Fruit fly (Drosophila melanogaster) whole organism, embryonic: ENCODE measurements around the gene Or65c.
A peak's percentile ranks its signal among the peaks of the same experiment; 100 is the strongest.

Experiments
- BEAF-32 ChIP-seq: fragments of 200-800 bp; sonication (Bioruptor generic); optimal IDR thresholded peaks from 3 replicates; lab custom pipeline; 2017; ENCODE audit warnings: missing biosample characterization, missing genetic modification characterization, mild to moderate bottlenecking, moderate library complexity, missing genetic modification reagents
- Bdp1 ChIP-seq: fragments of 200-800 bp; sonication (Bioruptor generic); optimal IDR thresholded peaks from 3 replicates; lab custom pipeline; 2016; ENCODE audit warnings: missing biosample characterization, missing genetic modification characterization
- CG10147 ChIP-seq: fragments of 200-800 bp; sonication (Bioruptor generic); optimal IDR thresholded peaks from 2 replicates; lab custom pipeline; 2019; ENCODE audit warnings: missing biosample characterization, mild to moderate bottlenecking, missing genetic modification characterization, moderate library complexity
- CG1233 ChIP-seq: fragments of 200-800 bp; sonication (Bioruptor generic); optimal IDR thresholded peaks from 4 replicates; lab custom pipeline; 2018; ENCODE audit warnings: missing biosample characterization, mild to moderate bottlenecking, missing genetic modification characterization
- CG14014 ChIP-seq: fragments of 200-800 bp; sonication (Bioruptor generic); IDR thresholded peaks from 2 replicates; pipeline ENCODE4 v1.3.6; 2022; ENCODE audit warnings: missing biosample characterization, missing genetic modification characterization
- CG1529 ChIP-seq: fragments of 200-800 bp; sonication (Bioruptor generic); optimal IDR thresholded peaks from 3 replicates; lab custom pipeline; 2018; ENCODE audit warnings: missing biosample characterization, missing genetic modification characterization
- CG1647 ChIP-seq: fragments of 200-800 bp; sonication (Bioruptor generic); optimal IDR thresholded peaks from 3 replicates; lab custom pipeline; 2016; ENCODE audit warnings: missing biosample characterization, missing genetic modification characterization
- CG17385 ChIP-seq: fragments of 200-800 bp; sonication (Bioruptor generic); optimal IDR thresholded peaks from 3 replicates; lab custom pipeline; 2018; ENCODE audit warnings: missing biosample characterization, mild to moderate bottlenecking, missing genetic modification characterization
- CG17612 ChIP-seq: fragments of 200-800 bp; sonication (Bioruptor generic); IDR thresholded peaks from 2 replicates; pipeline ENCODE4 v1.3.6; 2022; ENCODE audit warnings: missing biosample characterization, missing genetic modification characterization
- CG2199 ChIP-seq: fragments of 200-800 bp; sonication (Bioruptor generic); IDR thresholded peaks from 3 replicates; pipeline ENCODE4 v1.3.6; 2022; ENCODE audit warnings: missing biosample characterization, missing genetic modification characterization
- CG3838 ChIP-seq: fragments of 200-800 bp; sonication (Bioruptor generic); optimal IDR thresholded peaks from 3 replicates; lab custom pipeline; 2016; ENCODE audit warnings: missing biosample characterization, missing genetic modification characterization
- CG7745 ChIP-seq: fragments of 200-800 bp; sonication (Bioruptor generic); optimal IDR thresholded peaks from 2 replicates; lab custom pipeline; 2018; ENCODE audit warnings: missing biosample characterization, mild to moderate bottlenecking, missing genetic modification characterization, moderate library complexity
- CG8388 ChIP-seq: fragments of 200-800 bp; sonication (Bioruptor generic); optimal IDR thresholded peaks from 2 replicates; lab custom pipeline; 2019; ENCODE audit warnings: missing biosample characterization, mild to moderate bottlenecking, missing genetic modification characterization, moderate library complexity
- D19A ChIP-seq: fragments of 200-800 bp; optimal IDR thresholded peaks from 3 replicates; lab custom pipeline; 2019; ENCODE audit warnings: missing biosample characterization, mild to moderate bottlenecking, missing genetic modification characterization, moderate library complexity
- Dip3 ChIP-seq: fragments of 200-800 bp; sonication (Bioruptor generic); optimal IDR thresholded peaks from 3 replicates; lab custom pipeline; 2016; ENCODE audit warnings: missing biosample characterization, missing genetic modification characterization
- Drgx ChIP-seq: fragments of 200-800 bp; sonication (Bioruptor generic); IDR thresholded peaks from 2 replicates; pipeline ENCODE4 v1.3.6; 2022; ENCODE audit warnings: missing biosample characterization, missing genetic modification characterization
- Ets65A ChIP-seq: fragments of 200-800 bp; sonication (Bioruptor generic); peaks from one replicate; lab custom pipeline; 2016; ENCODE audit warnings: missing biosample characterization, missing genetic modification characterization
- Gsc ChIP-seq: fragments of 200-800 bp; sonication (Bioruptor generic); IDR thresholded peaks from 2 replicates; pipeline ENCODE4 v1.3.6; 2022; ENCODE audit warnings: missing biosample characterization, missing genetic modification characterization
- Med ChIP-seq: fragments of 200-800 bp; sonication (Bioruptor generic); peaks from one replicate; lab custom pipeline; 2016; ENCODE audit warnings: missing biosample characterization, missing genetic modification characterization, mild to moderate bottlenecking, inconsistent platforms, moderate library complexity
- NK7.1 ChIP-seq: fragments of 200-800 bp; sonication (Bioruptor generic); optimal IDR thresholded peaks from 3 replicates; lab custom pipeline; 2016; ENCODE audit warnings: missing biosample characterization, missing genetic modification characterization
- Sox102F ChIP-seq: fragments of 200-800 bp; sonication (Bioruptor generic); optimal IDR thresholded peaks from 2 replicates; lab custom pipeline; 2018; ENCODE audit warnings: missing biosample characterization, mild to moderate bottlenecking, missing genetic modification characterization, moderate library complexity
- Vsx1 ChIP-seq: fragments of 200-800 bp; sonication (Bioruptor generic); optimal IDR thresholded peaks from 2 replicates; lab custom pipeline; 2017; ENCODE audit warnings: missing biosample characterization, mild to moderate bottlenecking, missing genetic modification characterization, missing genetic modification reagents
- ab ChIP-seq: fragments of 200-800 bp; sonication (Bioruptor generic); optimal IDR thresholded peaks from 2 replicates; lab custom pipeline; 2016; ENCODE audit warnings: missing biosample characterization, missing genetic modification characterization
- amos ChIP-seq: fragments of 200-800 bp; sonication (Bioruptor generic); IDR thresholded peaks from 2 replicates; pipeline ENCODE4 v1.3.6; 2022; ENCODE audit warnings: missing biosample characterization, missing genetic modification characterization; ENCODE audit not compliant: partially characterized antibody
- ara ChIP-seq: fragments of 200-800 bp; sonication (Bioruptor generic); IDR thresholded peaks from 2 replicates; pipeline ENCODE4 v1.3.6; 2022; ENCODE audit warnings: missing biosample characterization, missing genetic modification characterization
- bsh ChIP-seq, 2 experiments: fragments of 200-800 bp; sonication (Bioruptor generic); optimal IDR thresholded peaks; 2 replicates each; lab custom pipeline; 2017 to 2018; ENCODE audit warnings: mild to moderate bottlenecking in 2 of 2, missing biosample characterization in 2 of 2, missing genetic modification characterization in 2 of 2, moderate library complexity in 1 of 2
- exex ChIP-seq: fragments of 200-800 bp; sonication (Bioruptor generic); optimal IDR thresholded peaks from 4 replicates; lab custom pipeline; 2018; ENCODE audit warnings: missing biosample characterization, mild to moderate bottlenecking, missing genetic modification characterization, moderate library complexity
- grn ChIP-seq: fragments of 200-800 bp; sonication (Bioruptor generic); optimal IDR thresholded peaks from 3 replicates; lab custom pipeline; 2017; ENCODE audit warnings: missing biosample characterization, missing genetic modification characterization
- jumu ChIP-seq: fragments of 200-800 bp; sonication (Bioruptor generic); optimal IDR thresholded peaks from 3 replicates; lab custom pipeline; 2016; ENCODE audit warnings: missing biosample characterization, missing genetic modification characterization
- kni ChIP-seq: fragments of 200-800 bp; sonication (Bioruptor generic); optimal IDR thresholded peaks from 3 replicates; lab custom pipeline; 2017; ENCODE audit warnings: mild to moderate bottlenecking, missing biosample characterization, missing genetic modification reagents, missing genetic modification characterization
- mirr ChIP-seq: fragments of 200-800 bp; sonication (Bioruptor generic); optimal IDR thresholded peaks from 3 replicates; lab custom pipeline; 2018; ENCODE audit warnings: missing biosample characterization, mild to moderate bottlenecking, missing genetic modification characterization
- nau ChIP-seq: fragments of 200-800 bp; sonication (Bioruptor generic); optimal IDR thresholded peaks from 3 replicates; lab custom pipeline; 2017; ENCODE audit warnings: missing biosample characterization, mild to moderate bottlenecking, missing genetic modification characterization, missing genetic modification reagents
- oc ChIP-seq: fragments of 200-800 bp; sonication (Bioruptor generic); optimal IDR thresholded peaks from 2 replicates; lab custom pipeline; 2018; ENCODE audit warnings: missing biosample characterization, mild to moderate bottlenecking, missing genetic modification characterization, moderate library complexity
- pho ChIP-seq: fragments of 200-800 bp; sonication (Bioruptor generic); optimal IDR thresholded peaks from 2 replicates; lab custom pipeline; 2016; ENCODE audit warnings: missing biosample characterization, missing genetic modification characterization
- pnt ChIP-seq: fragments of 200-800 bp; sonication (Bioruptor generic); optimal IDR thresholded peaks from 3 replicates; lab custom pipeline; 2016; ENCODE audit warnings: missing biosample characterization, missing genetic modification characterization
- pros ChIP-seq: fragments of 200-800 bp; sonication (Bioruptor generic); optimal IDR thresholded peaks from 3 replicates; lab custom pipeline; 2019; ENCODE audit warnings: missing biosample characterization, mild to moderate bottlenecking, missing genetic modification characterization, moderate library complexity
- sd ChIP-seq: fragments of 200-800 bp; sonication (Bioruptor generic); optimal IDR thresholded peaks from 3 replicates; lab custom pipeline; 2018; ENCODE audit warnings: missing biosample characterization, mild to moderate bottlenecking, missing genetic modification characterization, moderate library complexity
- sens ChIP-seq: fragments of 200-800 bp; sonication (Bioruptor generic); peaks from one replicate; lab custom pipeline; 2016; ENCODE audit warnings: missing biosample characterization, missing genetic modification characterization
- sqz ChIP-seq: fragments of 200-800 bp; sonication (Bioruptor generic); optimal IDR thresholded peaks from 3 replicates; lab custom pipeline; 2018; ENCODE audit warnings: missing biosample characterization, mild to moderate bottlenecking, missing genetic modification characterization
- tio ChIP-seq: fragments of 200-800 bp; sonication (Bioruptor generic); optimal IDR thresholded peaks from 2 replicates; lab custom pipeline; 2017; ENCODE audit warnings: missing biosample characterization, missing genetic modification characterization, inconsistent platforms
- unpg ChIP-seq: fragments of 200-800 bp; sonication (Bioruptor generic); optimal IDR thresholded peaks from 3 replicates; lab custom pipeline; 2018; ENCODE audit warnings: missing biosample characterization, mild to moderate bottlenecking, missing genetic modification characterization, moderate library complexity
- zf30C ChIP-seq: fragments of 200-800 bp; sonication (Bioruptor generic); optimal IDR thresholded peaks from 3 replicates; lab custom pipeline; 2018; ENCODE audit warnings: missing biosample characterization, mild to moderate bottlenecking, missing genetic modification characterization

Gene Or65c

dm6 chr3L:6296611-6297010, 30.8 kb upstream of the Or65c start:
- TF ChIP-seq zf30C (GFP tag; lab: Kevin White, UChicago) (no peak), pho (no peak), CG14014 (no peak), Dip3 (GFP tag; lab: Kevin White, UChicago) (no peak), CG8388 (GFP tag; lab: Kevin White, UChicago) (peak; percentile 55), nau (GFP tag; lab: Kevin White, UChicago) (no peak), pros (no peak)

DNA sequence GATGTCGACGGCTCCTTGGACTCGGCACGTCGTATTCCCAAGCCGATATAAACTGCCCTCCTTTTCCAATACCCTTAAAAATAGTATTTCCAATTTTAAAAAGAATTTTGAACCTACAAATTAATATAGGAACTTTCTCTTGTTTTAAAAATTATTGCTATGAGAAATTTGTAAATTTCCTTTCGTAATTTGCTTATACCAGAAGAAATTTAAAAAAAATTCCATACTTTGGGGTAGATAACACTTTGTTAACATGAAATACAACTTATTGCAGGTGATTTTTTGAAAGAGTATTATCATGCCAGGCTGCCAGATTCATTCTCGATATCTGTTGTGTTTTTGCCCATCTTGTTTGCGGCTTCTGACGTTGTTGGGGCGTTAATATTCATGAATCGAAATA, 24.9 kb upstream of the Or65c start:
- TF ChIP-seq D19A (tag; lab: Kevin White, UChicago) = peak; percentile 7
- no peak for TF ChIP-seq CG10147 (GFP tag; lab: Kevin White, UChicago)

- TF ChIP-seq Drgx (GFP tag; lab: Robert Waterston, UW) (peak; percentile 58), sens (GFP tag; lab: Kevin White, UChicago) (no peak), CG3838 (GFP tag; lab: Kevin White, UChicago) (no peak), Bdp1 (GFP tag; lab: Kevin White, UChicago) (no peak), CG1233 (GFP tag; lab: Kevin White, UChicago) (no peak), ab (GFP tag; lab: Kevin White, UChicago) (no peak), jumu (GFP tag; lab: Kevin White, UChicago) (no peak), NK7.1 (GFP tag; lab: Kevin White, UChicago) (no peak)
These were observed 22.5 kb upstream of the Or65c start for dm6 chr3L:6304859-6305258.

DNA sequence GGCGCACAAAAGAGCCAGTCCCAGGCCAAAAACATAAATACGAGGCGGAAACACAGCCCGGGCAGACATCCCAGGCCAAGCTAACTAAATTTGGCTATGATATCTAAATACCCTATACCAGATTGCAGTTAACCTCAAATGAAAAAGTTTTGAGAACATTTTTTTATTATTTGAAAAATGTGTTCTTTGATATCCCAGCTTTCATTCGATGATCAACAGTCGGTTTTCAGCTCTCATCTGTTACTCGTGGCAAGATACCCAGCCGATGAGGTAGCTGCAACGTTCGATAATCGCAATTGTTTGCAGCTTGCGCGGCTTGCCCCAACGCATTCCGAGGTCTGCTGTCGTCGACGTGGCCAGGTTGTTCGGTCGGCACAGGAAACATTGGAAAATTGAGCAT, 20.1 kb upstream of the Or65c start:
- TF ChIP-seq amos (GFP tag; lab: Robert Waterston, UW) (no peak), Drgx (GFP tag; lab: Robert Waterston, UW) (peak; percentile 59)

- no peak for TF ChIP-seq BEAF-32 (GFP tag; lab: Kevin White, UChicago)
- peak; percentile 41; the same call in 1 of the 2 replicates for TF ChIP-seq ara (GFP tag; lab: Robert Waterston, UW)
- TF ChIP-seq Drgx (GFP tag; lab: Robert Waterston, UW) = peak; percentile 77
- peak in 1 of 2 experiments; percentile 17 for TF ChIP-seq bsh (GFP tag; optimal IDR thresholded peaks at IDR 0.05; lab: Kevin White, UChicago)
- TF ChIP-seq CG1529 (GFP tag; lab: Kevin White, UChicago) = no peak
These were observed 18.8 kb upstream of the Or65c start for dm6 chr3L:6308596-6308995.

dm6 chr3L:6309726-6310125, 17.7 kb upstream of the Or65c start:
- TF ChIP-seq CG17612 (GFP tag; lab: Robert Waterston, UW) (no peak), Sox102F (GFP tag; lab: Kevin White, UChicago) (no peak), unpg (GFP tag; lab: Kevin White, UChicago) (no peak), Ets65A (GFP tag; lab: Kevin White, UChicago) (peak; percentile 41), CG17385 (GFP tag; lab: Kevin White, UChicago) (no peak), Gsc (GFP tag; lab: Robert Waterston, UW) (no peak), pnt (no peak), kni (GFP tag; lab: Kevin White, UChicago) (peak; percentile 86), oc (tag; lab: Kevin White, UChicago) (peak; percentile 67), mirr (peak; percentile 55), Med (GFP tag; lab: Kevin White, UChicago) (peak; percentile 49), exex (tag; lab: Kevin White, UChicago) (peak; percentile 76), CG7745 (tag; lab: Kevin White, UChicago) (peak; percentile 75), tio (no peak), CG1647 (GFP tag; lab: Kevin White, UChicago) (no peak), CG10147 (GFP tag; lab: Kevin White, UChicago) (no peak), grn (GFP tag; lab: Kevin White, UChicago) (peak; percentile 97), Vsx1 (no peak), sd (tag; lab: Kevin White, UChicago) (peak; percentile 82), CG2199 (GFP tag; lab: Robert Waterston, UW) (peak; percentile 86; the same call in 2 of the 3 replicates), sqz (GFP tag; lab: Kevin White, UChicago) (peak; percentile 43)
